Fruit fly (Drosophila melanogaster) whole organism, prepupa: ENCODE measurements around the gene FASN2.

Experiments used
- Blimp-1 ChIP-seq: fragments of 200-800 bp; sonication (Bioruptor generic); optimal IDR thresholded peaks from 3 replicates; lab custom pipeline; 2017; ENCODE audit warnings: missing biosample characterization, missing genetic modification characterization, mild to moderate bottlenecking, moderate library complexity, missing genetic modification reagents
- CG11294 ChIP-seq: fragments of 200-800 bp; sonication (Bioruptor generic); IDR thresholded peaks from 2 replicates; pipeline ENCODE4 v1.3.6; 2022; ENCODE audit warnings: missing biosample characterization, missing genetic modification characterization
- CG16779 ChIP-seq: fragments of 200-800 bp; sonication (Bioruptor generic); optimal IDR thresholded peaks from 3 replicates; lab custom pipeline; 2017; ENCODE audit warnings: missing biosample characterization, mild to moderate bottlenecking, missing genetic modification characterization
- CG6792 ChIP-seq: fragments of 200-800 bp; sonication (Bioruptor generic); optimal IDR thresholded peaks from 3 replicates; lab custom pipeline; 2016; ENCODE audit warnings: missing biosample characterization, missing genetic modification characterization
- CG6854 ChIP-seq: fragments of 200-800 bp; sonication (Bioruptor generic); optimal IDR thresholded peaks from 2 replicates; lab custom pipeline; 2017; ENCODE audit warnings: missing biosample characterization, mild to moderate bottlenecking, missing genetic modification characterization
- Ets96B ChIP-seq: fragments of 200-800 bp; optimal IDR thresholded peaks from 2 replicates; lab custom pipeline; 2019; ENCODE audit warnings: missing biosample characterization, mild to moderate bottlenecking, missing genetic modification characterization, moderate library complexity
- Gug ChIP-seq: fragments of 200-800 bp; sonication (Bioruptor generic); IDR thresholded peaks from 2 replicates; pipeline ENCODE4 v1.3.6; 2022; ENCODE audit warnings: missing biosample characterization, missing genetic modification characterization
- Hr4 ChIP-seq: fragments of 200-800 bp; sonication (Bioruptor generic); optimal IDR thresholded peaks from 3 replicates; lab custom pipeline; 2016; ENCODE audit warnings: missing biosample characterization, missing genetic modification characterization
- Sox102F ChIP-seq: fragments of 200-800 bp; sonication (Bioruptor generic); optimal IDR thresholded peaks from 2 replicates; lab custom pipeline; 2016; ENCODE audit warnings: missing biosample characterization, mild to moderate bottlenecking, missing genetic modification characterization
- cyc ChIP-seq: fragments of 200-800 bp; sonication (Bioruptor generic); optimal IDR thresholded peaks from 3 replicates; lab custom pipeline; 2016; ENCODE audit warnings: missing biosample characterization, missing genetic modification characterization
- dac ChIP-seq: fragments of 200-800 bp; sonication (Bioruptor generic); optimal IDR thresholded peaks from 2 replicates; lab custom pipeline; 2017; ENCODE audit warnings: missing biosample characterization, mild to moderate bottlenecking, missing genetic modification characterization
- pdm3 ChIP-seq: fragments of 200-800 bp; sonication (Bioruptor generic); optimal IDR thresholded peaks from 3 replicates; lab custom pipeline; 2016; ENCODE audit warnings: missing biosample characterization, missing genetic modification characterization
- ss ChIP-seq, 2 experiments: fragments of 200-800 bp; sonication (Bioruptor generic); optimal IDR thresholded peaks; 2 replicates in 1 of 2; 3 replicates in 1 of 2; lab custom pipeline; 2017 to 2018; ENCODE audit warnings: mild to moderate bottlenecking in 2 of 2, missing biosample characterization in 2 of 2, missing genetic modification characterization in 2 of 2, moderate library complexity in 1 of 2
- topi ChIP-seq: fragments of 200-800 bp; sonication (Bioruptor generic); optimal IDR thresholded peaks from 3 replicates; lab custom pipeline; 2016; ENCODE audit warnings: missing biosample characterization, missing genetic modification characterization

dm6 chr2L:3039774-3040173, 4.0 kb upstream of the FASN2 start, which contains the start of the genes cnir and CG17221:
- TF ChIP-seq Blimp-1: no peak
- TF ChIP-seq Ets96B (tag; lab: Kevin White, UChicago): no peak
- no peak for TF ChIP-seq CG6854 (GFP tag; lab: Kevin White, UChicago)
- 0 out of 2 replicates have a peak, but pooled peaks have one; percentile 26 for TF ChIP-seq Gug
- TF ChIP-seq ss (GFP tag; optimal IDR thresholded peaks at IDR 0.05; lab: Kevin White, UChicago): peak in 1 of 2 experiments; percentile 43
- TF ChIP-seq topi: peak; percentile 72
- TF ChIP-seq Hr4: peak; percentile 77
- TF ChIP-seq CG6792: peak; percentile 57
- peak; percentile 72 for TF ChIP-seq cyc
- peak; percentile 73 for TF ChIP-seq Sox102F
- TF ChIP-seq pdm3 (GFP tag; lab: Kevin White, UChicago): peak; percentile 72
- TF ChIP-seq CG16779: no peak
- TF ChIP-seq CG11294 (GFP tag; lab: Robert Waterston, UW): no peak
- peak; percentile 17 for TF ChIP-seq dac (GFP tag; lab: Kevin White, UChicago)
